Worm (Caenorhabditis elegans): Measurements from ENCODE around the gene vha-5.

vha-5 gene

ce11 chrIV:8260848-8261638, 42.7 kb upstream of the vha-5 start, which contains the start of gene vit-6:
Gene vit-6 (plus strand): TSS chrIV:8261157.
- no peak for TF ChIP-seq skn-1 (tag; optimal IDR thresholded peaks at IDR 0.05)
- TF ChIP-seq C16A3.4 (tag; optimal IDR thresholded peaks at IDR 0.05), result no peak
- TF ChIP-seq ztf-4 (tag; optimal IDR thresholded peaks at IDR 0.05), result no peak
- no peak for TF ChIP-seq ceh-90 (tag; optimal IDR thresholded peaks at IDR 0.05)
- TF ChIP-seq nhr-47 (tag; optimal IDR thresholded peaks at IDR 0.05), result no peak
- no peak for TF ChIP-seq mep-1 (tag; optimal IDR thresholded peaks at IDR 0.05)
- no peak for TF ChIP-seq nhr-90 (tag; optimal IDR thresholded peaks at IDR 0.05; ENCODE audit: poor library complexity)
- no peak for TF ChIP-seq ets-5 (GFP tag; IDR thresholded peaks at IDR 0.05)
- TF ChIP-seq isw-1 (GFP tag; IDR thresholded peaks at IDR 0.05), result no peak
- no peak for TF ChIP-seq elt-3 (tag; optimal IDR thresholded peaks at IDR 0.05)
- TF ChIP-seq nhr-84 (tag; optimal IDR thresholded peaks at IDR 0.05), result no peak
- TF ChIP-seq egl-13 (tag; optimal IDR thresholded peaks at IDR 0.05), result no peak
- no peak for TF ChIP-seq elt-2 (tag; optimal IDR thresholded peaks at IDR 0.05)
- TF ChIP-seq Y116A8C.19 (tag; optimal IDR thresholded peaks at IDR 0.05; ENCODE audit: borderline replicate concordance), result no peak
- no peak for TF ChIP-seq lir-3 (tag; optimal IDR thresholded peaks at IDR 0.05; ENCODE audit: poor library complexity)
- no peak for TF ChIP-seq F16B12.6 (tag; optimal IDR thresholded peaks at IDR 0.05)
- no peak for TF ChIP-seq efl-3 (GFP tag; optimal IDR thresholded peaks at IDR 0.05)
- no peak for TF ChIP-seq tlp-1 (tag; optimal IDR thresholded peaks at IDR 0.05)

ce11 chrIV:8262671-8263070, 41.1 kb upstream of the vha-5 start:
- TF ChIP-seq irx-1 (tag; optimal IDR thresholded peaks at IDR 0.05) (no peak), lin-14 (GFP tag; optimal IDR thresholded peaks at IDR 0.05) (no peak), efl-1 (optimal IDR thresholded peaks at IDR 0.05) (no peak), efl-1 (GFP tag; optimal IDR thresholded peaks at IDR 0.05 in 1 of 2) (no peak), unc-62 (GFP tag; optimal IDR thresholded peaks at IDR 0.05) (no peak), nhr-77 (tag; optimal IDR thresholded peaks at IDR 0.05) (no peak), mef-2 (tag; optimal IDR thresholded peaks at IDR 0.05) (no peak), unc-86 (tag; optimal IDR thresholded peaks at IDR 0.05) (no peak), nhr-11 (tag; optimal IDR thresholded peaks at IDR 0.05) (no peak), nhr-76 (tag; optimal IDR thresholded peaks at IDR 0.05) (no peak), hlh-4 (tag; optimal IDR thresholded peaks at IDR 0.05) (no peak), Y116A8C.19 (tag; optimal IDR thresholded peaks at IDR 0.05; ENCODE audit: borderline replicate concordance) (no peak)

ce11 chrIV:8266024-8266949, 37.5 kb upstream of the vha-5 start:
- TF ChIP-seq lin-15B (tag; optimal IDR thresholded peaks at IDR 0.05), result no peak
- no peak for TF ChIP-seq C16A3.4 (tag; optimal IDR thresholded peaks at IDR 0.05)
- no peak for TF ChIP-seq pqm-1 (tag; optimal IDR thresholded peaks at IDR 0.05)
- TF ChIP-seq ceh-88 (GFP tag; IDR thresholded peaks at IDR 0.05), result no peak
- no peak for TF ChIP-seq aha-1 (tag; optimal IDR thresholded peaks at IDR 0.05)
- TF ChIP-seq pag-3 (tag; optimal IDR thresholded peaks at IDR 0.05; ENCODE audit: borderline replicate concordance, insufficient read depth), result no peak
- no peak for TF ChIP-seq irx-1 (tag; optimal IDR thresholded peaks at IDR 0.05)
- TF ChIP-seq lin-35 (GFP tag; optimal IDR thresholded peaks at IDR 0.05), result no peak
- no peak for TF ChIP-seq ceh-82 (tag; optimal IDR thresholded peaks at IDR 0.05)
- TF ChIP-seq elt-3 (tag; optimal IDR thresholded peaks at IDR 0.05), result no peak
- TF ChIP-seq sup-37 (GFP tag; optimal IDR thresholded peaks at IDR 0.05), result no peak
- no peak for TF ChIP-seq unc-62 (GFP tag; optimal IDR thresholded peaks at IDR 0.05)
- TF ChIP-seq blmp-1 (tag; optimal IDR thresholded peaks at IDR 0.05), result no peak
- TF ChIP-seq lsy-2 (tag; optimal IDR thresholded peaks at IDR 0.05), result no peak
- no peak for TF ChIP-seq nhr-71 (tag; optimal IDR thresholded peaks at IDR 0.05)
- TF ChIP-seq tlp-1 (tag; optimal IDR thresholded peaks at IDR 0.05), result no peak

Measured in whole organism, L1 larva.